Fruit fly (Drosophila melanogaster): ENCODE results near the gene CG14624.
A peak's percentile ranks its signal among the peaks of the same experiment; 100 is the strongest.

Gene CG14624

DNA sequence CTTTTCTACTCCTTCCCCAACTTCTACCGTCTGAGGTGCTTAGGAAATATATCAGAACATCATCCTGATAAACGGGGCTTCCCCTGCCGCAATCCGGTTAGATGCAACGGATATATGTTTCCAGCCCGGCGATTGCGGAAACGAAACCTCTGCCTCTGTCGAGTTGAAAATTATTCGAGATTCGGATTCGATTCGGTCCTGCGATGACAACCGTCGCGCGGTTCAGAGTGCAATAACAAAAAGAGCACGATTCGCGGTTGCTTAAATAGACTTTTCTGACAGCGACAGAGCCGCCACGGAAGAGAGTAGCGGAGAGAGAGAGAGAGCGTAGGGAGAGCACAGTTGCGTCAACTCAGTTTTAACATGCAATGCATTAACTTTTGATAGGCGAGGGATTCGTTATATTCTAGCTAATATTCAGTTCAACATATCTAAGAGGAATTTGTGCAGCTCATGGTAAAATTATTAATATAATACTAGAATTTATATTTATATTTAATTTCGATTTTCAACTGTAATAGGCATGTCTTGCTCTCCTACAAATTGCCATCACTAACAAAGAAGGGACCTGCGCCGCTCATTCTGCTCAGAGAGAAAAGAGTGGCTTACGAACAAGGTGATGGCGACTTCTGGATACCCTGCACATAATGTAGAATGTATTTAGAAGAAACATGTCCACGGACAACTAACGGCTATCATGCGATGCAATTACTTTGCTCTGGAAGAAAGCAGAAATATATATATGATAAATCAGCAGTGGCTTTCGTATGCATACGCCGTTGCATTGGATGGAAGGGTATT, 28.5 kb downstream of the CG14624 start (continued):
- TF ChIP-seq CG4360 (GFP tag; IDR thresholded peaks at IDR 0.05): peak; percentile 15; the same call in 1 of the 2 replicates
- no peak for TF ChIP-seq gsb (GFP tag; IDR thresholded peaks at IDR 0.05)
- peak; percentile 50 for TF ChIP-seq CG2129 (GFP tag; IDR thresholded peaks at IDR 0.05; ENCODE audit: partially characterized antibody)
- no peak for TF ChIP-seq kah (GFP tag; optimal IDR thresholded peaks at IDR 0.05)
- TF ChIP-seq wek (GFP tag; optimal IDR thresholded peaks at IDR 0.05): peak; percentile 52
- peak; percentile 81 for TF ChIP-seq org-1 (GFP tag; optimal IDR thresholded peaks at IDR 0.05)
- TF ChIP-seq CG42726 (GFP tag; IDR thresholded peaks at IDR 0.05; ENCODE audit: partially characterized antibody): peak; percentile 45; the same call in 1 of the 2 replicates
- TF ChIP-seq tgo (GFP tag; IDR thresholded peaks at IDR 0.05): peak; percentile 77
- peak; percentile 26 for TF ChIP-seq CG17186 (GFP tag; optimal IDR thresholded peaks at IDR 0.05)
- TF ChIP-seq CG9215 (GFP tag; IDR thresholded peaks at IDR 0.05): peak; percentile 64
- peak; percentile 73 for TF ChIP-seq Nf-YA (GFP tag; IDR thresholded peaks at IDR 0.05)
- TF ChIP-seq CG15601 (tag; optimal IDR thresholded peaks at IDR 0.05): peak; percentile 71
- peak; percentile 31 for TF ChIP-seq exex (tag; optimal IDR thresholded peaks at IDR 0.05)
- TF ChIP-seq Hr78 (GFP tag; optimal IDR thresholded peaks at IDR 0.05): peak in 1 of 2 experiments; percentile 24
- TF ChIP-seq chm (GFP tag; IDR thresholded peaks at IDR 0.05): peak; percentile 89
- TF ChIP-seq CG14710 (tag; optimal IDR thresholded peaks at IDR 0.05): peak; percentile 81
- TF ChIP-seq Rfx (GFP tag; IDR thresholded peaks at IDR 0.05): peak; percentile 84
- TF ChIP-seq CG15073 (GFP tag; optimal IDR thresholded peaks at IDR 0.05): peak; percentile 7
- TF ChIP-seq ap (GFP tag; IDR thresholded peaks at IDR 0.05): peak; percentile 58
- TF ChIP-seq seq (GFP tag; IDR thresholded peaks at IDR 0.05): peak; percentile 76
- peak; percentile 72 for TF ChIP-seq CG14014 (GFP tag; IDR thresholded peaks at IDR 0.05)
- TF ChIP-seq CG17328 (GFP tag; IDR thresholded peaks at IDR 0.05): peak; percentile 83
- peak; percentile 86 for TF ChIP-seq CG7839 (tag; optimal IDR thresholded peaks at IDR 0.05)
- TF ChIP-seq CG7963 (GFP tag; IDR thresholded peaks at IDR 0.05; ENCODE audit: partially characterized antibody): no peak
- peak; percentile 88 for TF ChIP-seq ewg (GFP tag; optimal IDR thresholded peaks at IDR 0.05)
- peak; percentile 37 for TF ChIP-seq crc (GFP tag; optimal IDR thresholded peaks at IDR 0.05)
- TF ChIP-seq Six4 (GFP tag; optimal IDR thresholded peaks at IDR 0.05): peak; percentile 60
- peak; percentile 53 for TF ChIP-seq salm (tag; optimal IDR thresholded peaks at IDR 0.05)
- TF ChIP-seq cg (GFP tag; optimal IDR thresholded peaks at IDR 0.05): no peak
- 0 out of 2 replicates have a peak, but pooled peaks have one; percentile 24 for TF ChIP-seq amos (GFP tag; IDR thresholded peaks at IDR 0.05; ENCODE audit: partially characterized antibody)
- TF ChIP-seq sc (optimal IDR thresholded peaks at IDR 0.05): no peak
- TF ChIP-seq sc (GFP tag; optimal IDR thresholded peaks at IDR 0.05): peak; percentile 73
- TF ChIP-seq CG12155 (GFP tag; optimal IDR thresholded peaks at IDR 0.05): peak; percentile 50
- 0 out of 2 replicates have a peak, but pooled peaks have one; percentile 46 for TF ChIP-seq Doc2 (GFP tag; IDR thresholded peaks at IDR 0.05)
- TF ChIP-seq Dip2 (GFP tag; IDR thresholded peaks at IDR 0.05): no peak
- TF ChIP-seq BtbVII (GFP tag; optimal IDR thresholded peaks at IDR 0.05): peak; percentile 79
- TF ChIP-seq ssp (GFP tag; IDR thresholded peaks at IDR 0.05): peak; percentile 74
- no peak for TF ChIP-seq HmgD (GFP tag; optimal IDR thresholded peaks at IDR 0.05)
- TF ChIP-seq da (GFP tag; optimal IDR thresholded peaks at IDR 0.05): peak; percentile 69
- TF ChIP-seq Abd-B (GFP tag; optimal IDR thresholded peaks at IDR 0.05): peak; percentile 75
- no peak for TF ChIP-seq Lpt (GFP tag; optimal IDR thresholded peaks at IDR 0.05)
- TF ChIP-seq C15 (GFP tag; IDR thresholded peaks at IDR 0.05): peak; percentile 51; the same call in 1 of the 3 replicates
- TF ChIP-seq CG1647 (GFP tag; optimal IDR thresholded peaks at IDR 0.05): peak; percentile 47
- peak; percentile 66 for TF ChIP-seq HHEX (GFP tag; optimal IDR thresholded peaks at IDR 0.05)
- TF ChIP-seq CG3726 (GFP tag; IDR thresholded peaks at IDR 0.05): peak; percentile 77; the same call in 2 of the 3 replicates
- TF ChIP-seq CG6654 (GFP tag; optimal IDR thresholded peaks at IDR 0.05): peak; percentile 68
- peak; percentile 68; the same call in 1 of the 3 replicates for TF ChIP-seq Dbx (GFP tag; IDR thresholded peaks at IDR 0.05)
- no peak for TF ChIP-seq br (optimal IDR thresholded peaks at IDR 0.05)
- TF ChIP-seq CG15479 (GFP tag; optimal IDR thresholded peaks at IDR 0.05): peak; percentile 21
